Fruit fly (Drosophila melanogaster) whole organism, pupa: Measurements from ENCODE around the gene CG32679.

Experiments
- CG32121 ChIP-seq: fragments of 200-800 bp; sonication (Bioruptor generic); IDR thresholded peaks from 2 replicates; pipeline ENCODE4 v1.3.6; 2022; ENCODE audit warnings: missing biosample characterization, missing genetic modification characterization
- CG8159 ChIP-seq: fragments of 200-800 bp; sonication (Bioruptor generic); optimal IDR thresholded peaks from 3 replicates; lab custom pipeline; 2018; ENCODE audit warnings: missing biosample characterization, mild to moderate bottlenecking, missing genetic modification characterization, moderate library complexity
- CG8301 ChIP-seq: fragments of 200-800 bp; sonication (Bioruptor generic); optimal IDR thresholded peaks from 2 replicates; lab custom pipeline; 2018; ENCODE audit warnings: missing biosample characterization, mild to moderate bottlenecking, missing genetic modification characterization
- CG9948 ChIP-seq: fragments of 200-800 bp; sonication (Bioruptor generic); optimal IDR thresholded peaks from 2 replicates; lab custom pipeline; 2018; ENCODE audit warnings: missing biosample characterization, mild to moderate bottlenecking, missing genetic modification characterization, moderate library complexity
- EcR ChIP-seq: fragments of 200-800 bp; sonication (Bioruptor generic); optimal IDR thresholded peaks from 3 replicates; lab custom pipeline; 2019; ENCODE audit warnings: missing biosample characterization, missing genetic modification characterization, mild to moderate bottlenecking, moderate library complexity, missing genetic modification reagents
- Pif1A ChIP-seq: fragments of 200-800 bp; sonication (Bioruptor generic); optimal IDR thresholded peaks from 3 replicates; lab custom pipeline; 2016; ENCODE audit warnings: missing biosample characterization, missing genetic modification characterization
- rn ChIP-seq: fragments of 200-800 bp; sonication (Bioruptor generic); IDR thresholded peaks from 2 replicates; pipeline ENCODE4 v1.3.6; 2022; ENCODE audit warnings: missing biosample characterization, missing genetic modification characterization

- TF ChIP-seq EcR (GFP tag; lab: Kevin White, UChicago): no peak
- TF ChIP-seq Pif1A: no peak
- TF ChIP-seq CG32121 (GFP tag; lab: Robert Waterston, UW): no peak
- TF ChIP-seq rn (GFP tag; lab: Robert Waterston, UW): no peak
- no peak for TF ChIP-seq CG8301 (tag; lab: Kevin White, UChicago)
- no peak for TF ChIP-seq CG9948 (tag; lab: Kevin White, UChicago)
- no peak for TF ChIP-seq CG8159 (tag; lab: Kevin White, UChicago)
Observed at dm6 chrX:10367801-10368203, 530 bp upstream of the CG32679 start, which contains the start of gene CG17841.
